Fruit fly (Drosophila melanogaster) whole organism, embryonic: Measurements from ENCODE around the gene dbe.

Source experiments
- Atf6 ChIP-seq: fragments of 200-800 bp; sonication (Bioruptor generic); IDR thresholded peaks from 2 replicates; pipeline ENCODE4 v1.3.6; 2022; ENCODE audit warnings: missing biosample characterization, missing genetic modification characterization
- CG10654 ChIP-seq: fragments of 200-800 bp; sonication (Bioruptor generic); optimal IDR thresholded peaks from 2 replicates; lab custom pipeline; 2016; ENCODE audit warnings: missing biosample characterization, missing genetic modification characterization
- CG12744 ChIP-seq: fragments of 200-800 bp; sonication (Bioruptor generic); optimal IDR thresholded peaks from 2 replicates; lab custom pipeline; 2016; ENCODE audit warnings: missing biosample characterization, missing genetic modification characterization
- CG14441 ChIP-seq: fragments of 200-800 bp; sonication (Bioruptor generic); IDR thresholded peaks from 2 replicates; pipeline ENCODE4 v1.3.6; 2022; ENCODE audit warnings: missing biosample characterization, missing genetic modification characterization
- CG15514 ChIP-seq: fragments of 200-800 bp; sonication (Bioruptor generic); optimal IDR thresholded peaks from 3 replicates; lab custom pipeline; 2017; ENCODE audit warnings: missing biosample characterization, missing genetic modification characterization, mild to moderate bottlenecking, moderate library complexity, missing genetic modification reagents
- CG1603 ChIP-seq: fragments of 200-800 bp; sonication (Bioruptor generic); optimal IDR thresholded peaks from 2 replicates; lab custom pipeline; 2019; ENCODE audit warnings: missing biosample characterization, mild to moderate bottlenecking, missing genetic modification characterization, moderate library complexity
- CG16813 ChIP-seq: fragments of 200-800 bp; sonication (Bioruptor generic); IDR thresholded peaks from 3 replicates; pipeline ENCODE4 v1.3.6; 2022; ENCODE audit warnings: missing biosample characterization, missing genetic modification characterization; ENCODE audit not compliant: partially characterized antibody
- CG17612 ChIP-seq: fragments of 200-800 bp; sonication (Bioruptor generic); IDR thresholded peaks from 2 replicates; pipeline ENCODE4 v1.3.6; 2022; ENCODE audit warnings: missing biosample characterization, missing genetic modification characterization
- CG17829 ChIP-seq: fragments of 200-800 bp; optimal IDR thresholded peaks from 2 replicates; lab custom pipeline; 2019; ENCODE audit warnings: missing biosample characterization, mild to moderate bottlenecking, missing genetic modification characterization, moderate library complexity
- CG18011 ChIP-seq: fragments of 200-800 bp; sonication (Bioruptor generic); optimal IDR thresholded peaks from 2 replicates; lab custom pipeline; 2017; ENCODE audit warnings: missing biosample characterization, missing genetic modification characterization, mild to moderate bottlenecking, moderate library complexity, missing genotype
- CG2116 ChIP-seq: fragments of 200-800 bp; sonication (Bioruptor generic); optimal IDR thresholded peaks from 3 replicates; lab custom pipeline; 2018; ENCODE audit warnings: missing biosample characterization, mild to moderate bottlenecking, missing genetic modification characterization
- CG30431 ChIP-seq: fragments of 200-800 bp; sonication (Bioruptor generic); optimal IDR thresholded peaks from 2 replicates; lab custom pipeline; 2017; ENCODE audit warnings: missing biosample characterization, missing genetic modification characterization
- CG32532 ChIP-seq: fragments of 200-800 bp; sonication (Bioruptor generic); IDR thresholded peaks from 2 replicates; pipeline ENCODE4 v1.3.6; 2022; ENCODE audit warnings: missing biosample characterization, missing genetic modification characterization
- CG3838 ChIP-seq: fragments of 200-800 bp; sonication (Bioruptor generic); optimal IDR thresholded peaks from 3 replicates; lab custom pipeline; 2016; ENCODE audit warnings: missing biosample characterization, missing genetic modification characterization
- CG42726 ChIP-seq: fragments of 200-800 bp; sonication (Bioruptor generic); IDR thresholded peaks from 2 replicates; pipeline ENCODE4 v1.3.6; 2022; ENCODE audit warnings: missing biosample characterization, missing genetic modification characterization; ENCODE audit not compliant: partially characterized antibody
- CG4360 ChIP-seq: fragments of 200-800 bp; sonication (Bioruptor generic); IDR thresholded peaks from 2 replicates; pipeline ENCODE4 v1.3.6; 2022; ENCODE audit warnings: missing biosample characterization, missing genetic modification characterization
- CG4730 ChIP-seq: fragments of 200-800 bp; sonication (Bioruptor generic); IDR thresholded peaks from 2 replicates; pipeline ENCODE4 v1.3.6; 2022; ENCODE audit warnings: missing biosample characterization, missing genetic modification characterization
- CG6791 ChIP-seq: fragments of 200-800 bp; sonication (Bioruptor generic); IDR thresholded peaks from 3 replicates; pipeline ENCODE4 v1.3.6; 2022; ENCODE audit warnings: missing biosample characterization, missing genetic modification characterization; ENCODE audit not compliant: partially characterized antibody
- CG8388 ChIP-seq: fragments of 200-800 bp; sonication (Bioruptor generic); optimal IDR thresholded peaks from 2 replicates; lab custom pipeline; 2019; ENCODE audit warnings: missing biosample characterization, mild to moderate bottlenecking, missing genetic modification characterization, moderate library complexity
- Dbx ChIP-seq: fragments of 200-800 bp; sonication (Bioruptor generic); IDR thresholded peaks from 3 replicates; pipeline ENCODE4 v1.3.6; 2022; ENCODE audit warnings: missing biosample characterization, missing genetic modification characterization
- Doc3 ChIP-seq: fragments of 200-800 bp; sonication (Bioruptor generic); IDR thresholded peaks from 3 replicates; pipeline ENCODE4 v1.3.6; 2022; ENCODE audit warnings: missing biosample characterization, missing genetic modification characterization; ENCODE audit not compliant: partially characterized antibody
- Fer1 ChIP-seq: fragments of 200-800 bp; sonication (Bioruptor generic); optimal IDR thresholded peaks from 2 replicates; lab custom pipeline; 2017; ENCODE audit warnings: missing biosample characterization, mild to moderate bottlenecking, missing genetic modification characterization
- Hmx ChIP-seq: fragments of 200-800 bp; sonication (Bioruptor generic); optimal IDR thresholded peaks from 2 replicates; lab custom pipeline; 2016; ENCODE audit warnings: missing biosample characterization, missing genetic modification characterization
- Hr3 ChIP-seq: fragments of 200-800 bp; sonication (Bioruptor generic); optimal IDR thresholded peaks from 3 replicates; lab custom pipeline; 2016; ENCODE audit warnings: missing biosample characterization, missing genetic modification characterization
- Kr ChIP-seq: fragments of 200-800 bp; sonication (Bioruptor generic); optimal IDR thresholded peaks from 2 replicates; lab custom pipeline; 2017; ENCODE audit warnings: missing biosample characterization, mild to moderate bottlenecking, missing genetic modification characterization
- NfI ChIP-seq: fragments of 200-800 bp; sonication (Bioruptor generic); optimal IDR thresholded peaks from 3 replicates; lab custom pipeline; 2018; ENCODE audit warnings: missing biosample characterization, mild to moderate bottlenecking, missing genetic modification characterization, moderate library complexity
- Oaz ChIP-seq: fragments of 200-800 bp; sonication (Bioruptor generic); IDR thresholded peaks from 2 replicates; pipeline ENCODE4 v1.3.6; 2022; ENCODE audit warnings: missing biosample characterization, missing genetic modification characterization
- Sox102F ChIP-seq: fragments of 200-800 bp; sonication (Bioruptor generic); optimal IDR thresholded peaks from 2 replicates; lab custom pipeline; 2018; ENCODE audit warnings: missing biosample characterization, mild to moderate bottlenecking, missing genetic modification characterization, moderate library complexity
- Taf1 ChIP-seq: fragments of 200-800 bp; sonication (Bioruptor generic); IDR thresholded peaks from 2 replicates; pipeline ENCODE4 v1.3.6; 2022; ENCODE audit warnings: missing biosample characterization, missing genetic modification characterization
- Trl ChIP-seq, 3 experiments: fragments of >200 bp in 2 of 3; fragments of 200-800 bp in 1 of 3; sonication (Bioruptor generic) in 1 of 3; optimal IDR thresholded peaks; 2 replicates in 1 of 3; 3 replicates in 2 of 3; lab custom pipeline; 2016 to 2017; ENCODE audit warnings: missing biosample characterization in 1 of 3, missing genetic modification characterization in 1 of 3
- cas ChIP-seq: fragments of 200-800 bp; sonication (Bioruptor generic); IDR thresholded peaks from 2 replicates; pipeline ENCODE4 v1.3.6; 2022; ENCODE audit warnings: missing biosample characterization, missing genetic modification characterization
- caup ChIP-seq: fragments of 200-800 bp; sonication (Bioruptor generic); optimal IDR thresholded peaks from 3 replicates; lab custom pipeline; 2017; ENCODE audit warnings: missing biosample characterization, mild to moderate bottlenecking, missing genetic modification characterization, moderate library complexity; ENCODE audit not compliant: severe bottlenecking
- chinmo ChIP-seq: fragments of 200-800 bp; sonication (Bioruptor generic); IDR thresholded peaks from 4 replicates; pipeline ENCODE4 v1.3.6; 2022; ENCODE audit warnings: missing biosample characterization, missing genetic modification characterization; ENCODE audit not compliant: partially characterized antibody
- corto ChIP-seq: fragments of 200-800 bp; sonication (Bioruptor generic); optimal IDR thresholded peaks from 2 replicates; lab custom pipeline; 2016; ENCODE audit warnings: missing biosample characterization, mild to moderate bottlenecking, missing genetic modification characterization, moderate library complexity
- crc ChIP-seq: fragments of 200-800 bp; sonication (Bioruptor generic); optimal IDR thresholded peaks from 2 replicates; lab custom pipeline; 2016; ENCODE audit warnings: missing biosample characterization, missing genetic modification characterization
- ewg ChIP-seq: fragments of 200-800 bp; sonication (Bioruptor generic); optimal IDR thresholded peaks from 3 replicates; lab custom pipeline; 2017; ENCODE audit warnings: mild to moderate bottlenecking, missing biosample characterization, missing genetic modification reagents, missing genetic modification characterization
- gem ChIP-seq: fragments of 200-800 bp; sonication (Bioruptor generic); optimal IDR thresholded peaks from 2 replicates; lab custom pipeline; 2019; ENCODE audit warnings: missing biosample characterization, mild to moderate bottlenecking, missing genetic modification characterization, moderate library complexity
- gfzf ChIP-seq: fragments of 200-800 bp; sonication (Bioruptor generic); optimal IDR thresholded peaks from 2 replicates; lab custom pipeline; 2016; ENCODE audit warnings: missing biosample characterization, mild to moderate bottlenecking, missing genetic modification characterization, moderate library complexity
- her ChIP-seq: fragments of 200-800 bp; sonication (Bioruptor generic); optimal IDR thresholded peaks from 2 replicates; lab custom pipeline; 2016; ENCODE audit warnings: missing biosample characterization, missing genetic modification characterization
- ind ChIP-seq: fragments of 200-800 bp; sonication (Bioruptor generic); optimal IDR thresholded peaks from 3 replicates; lab custom pipeline; 2016; ENCODE audit warnings: missing biosample characterization, missing genetic modification characterization
- lab ChIP-seq: fragments of 200-800 bp; sonication (Bioruptor generic); optimal IDR thresholded peaks from 3 replicates; lab custom pipeline; 2017; ENCODE audit warnings: missing biosample characterization, missing genetic modification characterization, mild to moderate bottlenecking, moderate library complexity, missing genetic modification reagents
- pho ChIP-seq: fragments of 200-800 bp; sonication (Bioruptor generic); optimal IDR thresholded peaks from 2 replicates; lab custom pipeline; 2016; ENCODE audit warnings: missing biosample characterization, missing genetic modification characterization
- pros ChIP-seq: fragments of 200-800 bp; sonication (Bioruptor generic); optimal IDR thresholded peaks from 3 replicates; lab custom pipeline; 2019; ENCODE audit warnings: missing biosample characterization, mild to moderate bottlenecking, missing genetic modification characterization, moderate library complexity
- pum ChIP-seq: fragments of 200-800 bp; sonication (Bioruptor generic); optimal IDR thresholded peaks from 2 replicates; lab custom pipeline; 2016; ENCODE audit warnings: missing biosample characterization, missing genetic modification characterization
- schlank ChIP-seq: fragments of 200-800 bp; sonication (Bioruptor generic); optimal IDR thresholded peaks from 2 replicates; lab custom pipeline; 2018; ENCODE audit warnings: missing biosample characterization, mild to moderate bottlenecking, missing genetic modification characterization
- sens-2 ChIP-seq: fragments of 200-800 bp; sonication (Bioruptor generic); IDR thresholded peaks from 2 replicates; pipeline ENCODE4 v1.3.6; 2022; ENCODE audit warnings: missing biosample characterization, missing genetic modification characterization
- shn ChIP-seq: fragments of 200-800 bp; sonication (Bioruptor generic); optimal IDR thresholded peaks from 3 replicates; lab custom pipeline; 2016; ENCODE audit warnings: missing biosample characterization, missing genetic modification characterization
- sim ChIP-seq: fragments of 200-800 bp; sonication (Bioruptor generic); IDR thresholded peaks from 2 replicates; pipeline ENCODE4 v1.3.6; 2022; ENCODE audit warnings: missing biosample characterization, missing genetic modification characterization
- tna ChIP-seq: fragments of 200-800 bp; sonication (Bioruptor generic); IDR thresholded peaks from 2 replicates; pipeline ENCODE4 v1.3.6; 2022; ENCODE audit warnings: missing biosample characterization, missing genetic modification characterization; ENCODE audit not compliant: partially characterized antibody
- unc-4 ChIP-seq: fragments of 200-800 bp; sonication (Bioruptor generic); IDR thresholded peaks from 2 replicates; pipeline ENCODE4 v1.3.6; 2022; ENCODE audit warnings: missing biosample characterization, missing genetic modification characterization; ENCODE audit not compliant: partially characterized antibody

dbe gene

DNA sequence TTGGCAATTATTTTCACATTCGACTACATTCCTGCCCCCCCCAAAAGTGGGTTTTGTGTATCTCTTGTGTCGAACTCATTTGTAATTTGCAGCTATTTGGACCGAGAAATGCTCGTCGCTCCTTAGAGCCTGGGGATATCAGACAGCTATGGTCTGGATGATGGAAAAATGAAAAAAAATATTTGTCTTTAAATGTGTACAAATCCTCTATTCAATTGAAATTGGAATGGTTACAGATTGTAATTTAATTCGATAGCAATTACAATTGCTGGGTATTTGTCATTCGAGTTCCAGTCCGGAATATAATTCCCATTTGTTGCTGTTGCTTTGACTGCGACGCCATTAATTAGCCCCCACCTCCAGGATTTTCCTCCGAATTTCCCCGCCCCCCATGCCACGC is 20.1 kb upstream of the dbe start (continued):
- no peak for TF ChIP-seq Doc3 (GFP tag; lab: Robert Waterston, UW)
- no peak for TF ChIP-seq her (GFP tag; lab: Kevin White, UChicago)
- no peak for TF ChIP-seq Hr3 (GFP tag; lab: Kevin White, UChicago)
- no peak for TF ChIP-seq caup (GFP tag; lab: Kevin White, UChicago)
- no peak for TF ChIP-seq CG18011
- TF ChIP-seq CG17612 (GFP tag; lab: Robert Waterston, UW), result no peak
- 0 out of 3 replicates have a peak, but pooled peaks have one; percentile 34 for TF ChIP-seq Dbx
- 0 out of 2 replicates have a peak, but pooled peaks have one; percentile 29 for TF ChIP-seq CG32532
- TF ChIP-seq CG4730 (GFP tag; lab: Robert Waterston, UW), result peak; percentile 30; the same call in 1 of the 2 replicates
- peak; percentile 34 for TF ChIP-seq lab (GFP tag; lab: Kevin White, UChicago)
- no peak for TF ChIP-seq CG12744 (GFP tag; lab: Kevin White, UChicago)
- no peak for TF ChIP-seq chinmo (GFP tag; lab: Robert Waterston, UW)
- TF ChIP-seq CG14441, result peak; percentile 61
- TF ChIP-seq corto (GFP tag; lab: Kevin White, UChicago), result no peak
- no peak for TF ChIP-seq ind (GFP tag; lab: Kevin White, UChicago)
- TF ChIP-seq tna (GFP tag; lab: Robert Waterston, UW), result no peak
- peak; percentile 26; the same call in 1 of the 2 replicates for TF ChIP-seq Taf1 (GFP tag; lab: Robert Waterston, UW)
- peak; percentile 54; the same call in 1 of the 2 replicates for TF ChIP-seq Atf6 (GFP tag; lab: Robert Waterston, UW)
- TF ChIP-seq crc (GFP tag; lab: Kevin White, UChicago), result no peak
- TF ChIP-seq sim (GFP tag; lab: Robert Waterston, UW), result no peak
- no peak for TF ChIP-seq Hmx (GFP tag; lab: Kevin White, UChicago)
- no peak for TF ChIP-seq pum (GFP tag; lab: Kevin White, UChicago)
- TF ChIP-seq gem, result peak; percentile 56
- no peak for TF ChIP-seq CG6791 (GFP tag; lab: Robert Waterston, UW)
- TF ChIP-seq CG1603 (tag; lab: Kevin White, UChicago), result peak; percentile 79
- TF ChIP-seq CG30431 (GFP tag; lab: Kevin White, UChicago), result no peak
- TF ChIP-seq Sox102F, result peak; percentile 61
- peak; percentile 11 for TF ChIP-seq ewg (GFP tag; lab: Kevin White, UChicago)
- no peak for TF ChIP-seq CG4360 (GFP tag; lab: Robert Waterston, UW)
- 0 out of 2 replicates have a peak, but pooled peaks have one; percentile 18 for TF ChIP-seq sens-2 (GFP tag; lab: Robert Waterston, UW)
- TF ChIP-seq unc-4 (GFP tag; lab: Robert Waterston, UW), result no peak
- peak; percentile 0 for TF ChIP-seq shn (GFP tag; lab: Kevin White, UChicago)
- TF ChIP-seq gfzf (GFP tag; lab: Kevin White, UChicago), result no peak
- no peak for TF ChIP-seq CG42726
- TF ChIP-seq Oaz (GFP tag; lab: Robert Waterston, UW), result peak; percentile 70
- TF ChIP-seq schlank (tag; lab: Kevin White, UChicago), result no peak
- TF ChIP-seq CG17829, result no peak
- no peak for TF ChIP-seq CG10654 (GFP tag; lab: Kevin White, UChicago)
- no peak for TF ChIP-seq CG2116 (GFP tag; lab: Kevin White, UChicago)
- TF ChIP-seq Fer1 (GFP tag; lab: Kevin White, UChicago), result no peak
- no peak for TF ChIP-seq CG16813 (GFP tag; lab: Robert Waterston, UW)
- TF ChIP-seq CG15514, result no peak
- TF ChIP-seq Kr (GFP tag; lab: Kevin White, UChicago), result no peak
- TF ChIP-seq NfI (GFP tag; lab: Kevin White, UChicago), result no peak
- no peak for TF ChIP-seq pros
- no peak for TF ChIP-seq Trl (optimal IDR thresholded peaks at IDR 0.05; lab: Kevin White, UChicago)
- peak; percentile 17 for TF ChIP-seq Trl (GFP tag; optimal IDR thresholded peaks at IDR 0.05; lab: Kevin White, UChicago)
- TF ChIP-seq cas, result no peak
- TF ChIP-seq CG8388, result no peak
- TF ChIP-seq CG3838 (GFP tag; lab: Kevin White, UChicago), result no peak
- no peak for TF ChIP-seq pho (GFP tag; lab: Kevin White, UChicago)
